Fruit fly (Drosophila melanogaster): ENCODE results near the gene Prestin.

Gene Prestin

dm6 chr3L:17938622-17939021 lies 31.0 kb upstream of the Prestin start:
- TF ChIP-seq CG15011 (GFP tag; optimal IDR thresholded peaks at IDR 0.05), result no peak
- no peak for TF ChIP-seq CG10274 (GFP tag; optimal IDR thresholded peaks at IDR 0.05)
- TF ChIP-seq Awh (GFP tag; IDR thresholded peaks at IDR 0.05), result 0 out of 2 replicates have a peak, but pooled peaks have one; percentile 6
- TF ChIP-seq Ssrp (tag; optimal IDR thresholded peaks at IDR 0.05), result no peak
- TF ChIP-seq abd-A (tag; optimal IDR thresholded peaks at IDR 0.05), result no peak
- TF ChIP-seq pzg (GFP tag; optimal IDR thresholded peaks at IDR 0.05), result no peak
- no peak for TF ChIP-seq Camta (GFP tag; optimal IDR thresholded peaks at IDR 0.05)
- TF ChIP-seq jigr1 (GFP tag; IDR thresholded peaks at IDR 0.05), result no peak
- TF ChIP-seq ATbp (GFP tag; optimal IDR thresholded peaks at IDR 0.05), result no peak
- TF ChIP-seq wor (GFP tag; IDR thresholded peaks at IDR 0.05), result no peak
- TF ChIP-seq CG7556 (GFP tag; optimal IDR thresholded peaks at IDR 0.05), result no peak
- TF ChIP-seq CG10959 (GFP tag; IDR thresholded peaks at IDR 0.05), result no peak
- no peak for TF ChIP-seq C15 (GFP tag; IDR thresholded peaks at IDR 0.05)
- TF ChIP-seq toy (GFP tag; IDR thresholded peaks at IDR 0.05), result no peak
- no peak for TF ChIP-seq CG12744 (GFP tag; optimal IDR thresholded peaks at IDR 0.05)
- TF ChIP-seq CG1529 (GFP tag; optimal IDR thresholded peaks at IDR 0.05), result no peak
- no peak for TF ChIP-seq Mrtf (GFP tag; IDR thresholded peaks at IDR 0.05)
- no peak for TF ChIP-seq tll (GFP tag; optimal IDR thresholded peaks at IDR 0.05)
- no peak for TF ChIP-seq eyg (GFP tag; optimal IDR thresholded peaks at IDR 0.05)
- no peak for TF ChIP-seq CG2199 (GFP tag; IDR thresholded peaks at IDR 0.05)
- TF ChIP-seq Atf6 (GFP tag; IDR thresholded peaks at IDR 0.05), result no peak
- no peak for TF ChIP-seq ro (GFP tag; IDR thresholded peaks at IDR 0.05)
- no peak for TF ChIP-seq Atf3 (GFP tag; optimal IDR thresholded peaks at IDR 0.05)
- TF ChIP-seq oc (tag; optimal IDR thresholded peaks at IDR 0.05), result peak; percentile 19
- no peak for TF ChIP-seq CG16779 (GFP tag; IDR thresholded peaks at IDR 0.05)
- no peak for TF ChIP-seq Abd-B (GFP tag; optimal IDR thresholded peaks at IDR 0.05)
- no peak for TF ChIP-seq CG9932 (GFP tag; IDR thresholded peaks at IDR 0.05)
- no peak for TF ChIP-seq NFAT (GFP tag; IDR thresholded peaks at IDR 0.05)
- TF ChIP-seq CG12155 (GFP tag; optimal IDR thresholded peaks at IDR 0.05), result no peak
- no peak for TF ChIP-seq B-H2 (GFP tag; optimal IDR thresholded peaks at IDR 0.05)
- no peak for TF ChIP-seq CG33213 (GFP tag; optimal IDR thresholded peaks at IDR 0.05)
- TF ChIP-seq dmrt11E (tag; optimal IDR thresholded peaks at IDR 0.05), result no peak
- TF ChIP-seq Blimp-1 (GFP tag; optimal IDR thresholded peaks at IDR 0.05), result peak; percentile 91
- no peak for TF ChIP-seq emc (GFP tag; optimal IDR thresholded peaks at IDR 0.05)
- TF ChIP-seq E2f1 (GFP tag; IDR thresholded peaks at IDR 0.05), result no peak
- TF ChIP-seq cwo (GFP tag; optimal IDR thresholded peaks at IDR 0.05), result peak; percentile 11
- TF ChIP-seq zen2 (GFP tag; IDR thresholded peaks at IDR 0.05; ENCODE audit: partially characterized antibody), result no peak
- peak; percentile 42 for TF ChIP-seq kni (GFP tag; optimal IDR thresholded peaks at IDR 0.05)
- TF ChIP-seq CG16863 (GFP tag; optimal IDR thresholded peaks at IDR 0.05), result no peak

DNA sequence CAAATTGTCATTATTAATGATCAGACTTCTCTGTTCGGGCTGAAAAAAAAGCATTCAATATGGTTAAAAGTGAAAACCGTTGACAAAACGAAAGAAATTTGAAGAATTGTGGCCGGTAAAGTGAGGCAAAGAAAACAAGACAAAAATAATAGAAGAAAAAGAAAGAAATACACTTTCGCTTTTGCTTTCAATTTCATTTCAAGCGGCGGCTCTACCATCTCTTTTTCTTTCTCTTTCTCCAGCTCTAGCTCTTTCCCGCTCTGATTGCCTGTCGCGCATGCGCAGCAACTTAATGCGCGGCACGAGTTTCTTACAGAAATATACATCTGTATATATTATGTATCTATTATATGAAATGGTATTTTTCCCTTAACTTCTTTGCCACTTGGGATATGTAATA lies 29.7 kb upstream of the Prestin start:
- TF ChIP-seq esg (GFP tag; conservative IDR thresholded peaks at IDR 0.05) (no peak), pros (GFP tag; optimal IDR thresholded peaks at IDR 0.05) (no peak), tgo (GFP tag; IDR thresholded peaks at IDR 0.05) (no peak), CG8478 (optimal IDR thresholded peaks at IDR 0.05) (no peak), org-1 (GFP tag; optimal IDR thresholded peaks at IDR 0.05) (no peak), CG15269 (tag; optimal IDR thresholded peaks at IDR 0.05) (no peak), Spps (tag; optimal IDR thresholded peaks at IDR 0.05) (peak; percentile 87), CG8359 (GFP tag; optimal IDR thresholded peaks at IDR 0.05; ENCODE audit: borderline replicate concordance) (peak; percentile 45), dysf (GFP tag; IDR thresholded peaks at IDR 0.05) (no peak), ranshi (GFP tag; IDR thresholded peaks at IDR 0.05) (no peak), CG4617 (GFP tag; optimal IDR thresholded peaks at IDR 0.05; ENCODE audit: borderline replicate concordance) (no peak), fru (optimal IDR thresholded peaks at IDR 0.05) (no peak), btn (GFP tag; optimal IDR thresholded peaks at IDR 0.05) (no peak), gce (GFP tag; IDR thresholded peaks at IDR 0.05) (0 out of 3 replicates have a peak, but pooled peaks have one; percentile 22), gt (GFP tag; IDR thresholded peaks at IDR 0.05) (no peak), Mad (GFP tag; optimal IDR thresholded peaks at IDR 0.05) (no peak)
